Worm (Caenorhabditis elegans) whole organism, L1 larva: ENCODE data around the gene dars-2.
A peak's percentile ranks its signal among the peaks of the same experiment; 100 is the strongest.

ENCODE experiments used
- C16A3.4 ChIP-seq: fragments of 150-350 bp; optimal IDR thresholded peaks from 2 replicates; lab custom pipeline; 2014; ENCODE audit warnings: missing biosample characterization, missing genetic modification characterization
- C34B4.2 ChIP-seq: sonication (generic microtip); optimal IDR thresholded peaks from 2 replicates; lab custom pipeline; 2017; ENCODE audit warnings: mild to moderate bottlenecking, missing genetic modification characterization, missing compliant biosample characterization
- Y116A8C.19 ChIP-seq: sonication (generic microtip); optimal IDR thresholded peaks from 2 replicates; lab custom pipeline; 2016; ENCODE audit warnings: missing compliant biosample characterization, missing genetic modification characterization, borderline replicate concordance
- aha-1 ChIP-seq: fragments of 150-350 bp; optimal IDR thresholded peaks from 2 replicates; lab custom pipeline; 2014; ENCODE audit warnings: missing biosample characterization, missing genetic modification characterization
- alr-1 ChIP-seq: fragments of 200-800 bp; sonication (Bioruptor generic); optimal IDR thresholded peaks from 2 replicates; lab custom pipeline; 2018; ENCODE audit warnings: borderline replicate concordance, mild to moderate bottlenecking, missing genetic modification characterization, missing compliant biosample characterization
- aly-2 ChIP-seq: fragments of 150-350 bp; optimal IDR thresholded peaks from 2 replicates; lab custom pipeline; 2014; ENCODE audit warnings: missing biosample characterization, missing genetic modification characterization
- ama-1 ChIP-seq: fragments of 150-350 bp; optimal IDR thresholded peaks from 2 replicates; lab custom pipeline; 2014
- ceh-8 ChIP-seq: fragments of 200-800 bp; sonication (Bioruptor generic); optimal IDR thresholded peaks from 2 replicates; lab custom pipeline; 2018; ENCODE audit warnings: mild to moderate bottlenecking, missing genetic modification characterization, moderate library complexity, missing compliant biosample characterization
- ceh-82 ChIP-seq, 3 experiments: fragments of 150-350 bp in 1 of 3; sonication (generic microtip) in 2 of 3; optimal IDR thresholded peaks; 2 replicates each; lab custom pipeline; 2014 to 2017; ENCODE audit warnings: missing biosample characterization in 3 of 3, missing genetic modification characterization in 3 of 3
- ceh-88 ChIP-seq: fragments of 200-800 bp; sonication (Bioruptor generic); IDR thresholded peaks from 2 replicates; pipeline ENCODE4 v1.3.6; 2022; ENCODE audit warnings: missing genetic modification characterization, missing compliant biosample characterization
- dpl-1 ChIP-seq, 3 experiments: fragments of 150-350 bp in 2 of 3; sonication (generic microtip) in 1 of 3; optimal IDR thresholded peaks; 2 replicates each; lab custom pipeline; 2014 to 2017; ENCODE audit warnings: missing biosample characterization in 3 of 3, missing genetic modification characterization in 3 of 3, missing genetic modification reagents in 3 of 3
- dsc-1 ChIP-seq: sonication (generic microtip); optimal IDR thresholded peaks from 2 replicates; lab custom pipeline; 2016; ENCODE audit warnings: mild to moderate bottlenecking, missing genetic modification characterization, missing compliant biosample characterization
- efl-1 ChIP-seq, 4 experiments: fragments of 150-350 bp; optimal IDR thresholded peaks in 3 of 4; peaks in 1 of 4; 1 replicate in 1 of 4; 2 replicates in 3 of 4; lab custom pipeline; 2014; ENCODE audit warnings: missing biosample characterization in 2 of 4, missing genetic modification characterization in 2 of 4, missing genetic modification reagents in 2 of 4
- elt-2 ChIP-seq: sonication (generic microtip); optimal IDR thresholded peaks from 2 replicates; lab custom pipeline; 2016; ENCODE audit warnings: missing genetic modification characterization, mild to moderate bottlenecking, inconsistent platforms, missing compliant biosample characterization, missing genetic modification reagents
- fkh-10 ChIP-seq: sonication (generic microtip); optimal IDR thresholded peaks from 2 replicates; lab custom pipeline; 2017; ENCODE audit warnings: missing biosample characterization, missing genetic modification reagents, missing genetic modification characterization
- hlh-17 ChIP-seq: fragments of 200-800 bp; sonication (Bioruptor generic); optimal IDR thresholded peaks from 2 replicates; lab custom pipeline; 2018; ENCODE audit warnings: missing genetic modification characterization, mild to moderate bottlenecking, missing compliant biosample characterization, moderate library complexity, borderline replicate concordance
- hlh-4 ChIP-seq: sonication (generic microtip); optimal IDR thresholded peaks from 2 replicates; lab custom pipeline; 2016; ENCODE audit warnings: mild to moderate bottlenecking, missing genetic modification characterization, missing compliant biosample characterization
- irx-1 ChIP-seq: sonication (generic microtip); optimal IDR thresholded peaks from 2 replicates; lab custom pipeline; 2016; ENCODE audit warnings: missing genetic modification characterization, missing compliant biosample characterization
- jun-1 ChIP-seq: fragments of 150-350 bp; optimal IDR thresholded peaks from 2 replicates; lab custom pipeline; 2014; ENCODE audit warnings: missing biosample characterization, missing genetic modification reagents, missing genetic modification characterization
- lin-14 ChIP-seq: fragments of 200-800 bp; sonication (Bioruptor generic); optimal IDR thresholded peaks from 2 replicates; lab custom pipeline; 2018; ENCODE audit warnings: mild to moderate bottlenecking, missing genetic modification characterization, moderate library complexity, missing compliant biosample characterization
- lin-15B ChIP-seq: fragments of 150-350 bp; sonication (generic microtip); optimal IDR thresholded peaks from 3 replicates; lab custom pipeline; 2014; ENCODE audit warnings: missing biosample characterization, missing genetic modification characterization
- lin-39 ChIP-seq: fragments of 150-350 bp; optimal IDR thresholded peaks from 2 replicates; lab custom pipeline; 2014; ENCODE audit warnings: missing biosample characterization, missing genetic modification reagents, missing genetic modification characterization
- lsy-2 ChIP-seq, 2 experiments: fragments of 150-350 bp; optimal IDR thresholded peaks; 2 replicates each; lab custom pipeline; 2014; ENCODE audit warnings: missing biosample characterization in 2 of 2, missing genetic modification characterization in 2 of 2
- mep-1 ChIP-seq: fragments of 150-350 bp; optimal IDR thresholded peaks from 2 replicates; lab custom pipeline; 2014; ENCODE audit warnings: missing biosample characterization, missing genetic modification characterization
- nhr-11 ChIP-seq: fragments of 150-350 bp; optimal IDR thresholded peaks from 2 replicates; lab custom pipeline; 2014; ENCODE audit warnings: missing biosample characterization, missing genetic modification characterization
- nhr-12 ChIP-seq: sonication (generic microtip); optimal IDR thresholded peaks from 2 replicates; lab custom pipeline; 2017; ENCODE audit warnings: missing biosample characterization, missing genetic modification characterization
- nhr-19 ChIP-seq: fragments of 200-800 bp; sonication (Bioruptor generic); conservative IDR thresholded peaks from 2 replicates; pipeline ENCODE4 v1.3.6; 2022; ENCODE audit warnings: missing genetic modification characterization, missing compliant biosample characterization
- nhr-20 ChIP-seq: sonication (generic microtip); optimal IDR thresholded peaks from 2 replicates; lab custom pipeline; 2016; ENCODE audit warnings: mild to moderate bottlenecking, missing genetic modification characterization, missing compliant biosample characterization
- nhr-84 ChIP-seq: sonication (generic microtip); optimal IDR thresholded peaks from 2 replicates; lab custom pipeline; 2017; ENCODE audit warnings: missing biosample characterization, missing genetic modification characterization
- nhr-90 ChIP-seq: sonication (generic microtip); optimal IDR thresholded peaks from 2 replicates; lab custom pipeline; 2016; ENCODE audit warnings: mild to moderate bottlenecking, missing genetic modification characterization, missing compliant biosample characterization; ENCODE audit not compliant: poor library complexity
- pag-3 ChIP-seq: sonication (generic microtip); optimal IDR thresholded peaks from 2 replicates; lab custom pipeline; 2017; ENCODE audit warnings: missing genetic modification characterization, mild to moderate bottlenecking, missing compliant biosample characterization, antibody characterized with exemption, borderline replicate concordance; ENCODE audit not compliant: insufficient read depth
- pax-3 ChIP-seq: fragments of 200-800 bp; sonication (Bioruptor generic); optimal IDR thresholded peaks from 2 replicates; lab custom pipeline; 2018; ENCODE audit warnings: mild to moderate bottlenecking, missing genetic modification characterization, moderate library complexity, missing compliant biosample characterization
- snu-23 ChIP-seq: sonication (generic microtip); optimal IDR thresholded peaks from 2 replicates; lab custom pipeline; 2016; ENCODE audit warnings: missing genetic modification characterization, missing compliant biosample characterization
- sptf-1 ChIP-seq: fragments of 150-350 bp; optimal IDR thresholded peaks from 2 replicates; lab custom pipeline; 2014; ENCODE audit warnings: missing biosample characterization, missing genetic modification characterization
- sup-37 ChIP-seq: fragments of 200-800 bp; sonication (Bioruptor generic); optimal IDR thresholded peaks from 2 replicates; lab custom pipeline; 2018; ENCODE audit warnings: mild to moderate bottlenecking, missing genetic modification characterization, missing compliant biosample characterization
- swsn-7 ChIP-seq: sonication (generic microtip); optimal IDR thresholded peaks from 2 replicates; lab custom pipeline; 2016; ENCODE audit warnings: missing genetic modification characterization, missing compliant biosample characterization
- tbx-2 ChIP-seq: sonication (generic microtip); optimal IDR thresholded peaks from 2 replicates; lab custom pipeline; 2016; ENCODE audit warnings: missing genetic modification characterization, missing compliant biosample characterization
- unc-130 ChIP-seq: fragments of 150-350 bp; optimal IDR thresholded peaks from 2 replicates; lab custom pipeline; 2017; ENCODE audit warnings: missing biosample characterization, missing genetic modification characterization, inconsistent platforms
- unc-86 ChIP-seq: sonication (generic microtip); optimal IDR thresholded peaks from 2 replicates; lab custom pipeline; 2016; ENCODE audit warnings: missing genetic modification characterization, missing compliant biosample characterization
- ztf-4 ChIP-seq: fragments of 150-350 bp; optimal IDR thresholded peaks from 2 replicates; lab custom pipeline; 2014; ENCODE audit warnings: missing biosample characterization, missing genetic modification characterization

Gene dars-2

DNA sequence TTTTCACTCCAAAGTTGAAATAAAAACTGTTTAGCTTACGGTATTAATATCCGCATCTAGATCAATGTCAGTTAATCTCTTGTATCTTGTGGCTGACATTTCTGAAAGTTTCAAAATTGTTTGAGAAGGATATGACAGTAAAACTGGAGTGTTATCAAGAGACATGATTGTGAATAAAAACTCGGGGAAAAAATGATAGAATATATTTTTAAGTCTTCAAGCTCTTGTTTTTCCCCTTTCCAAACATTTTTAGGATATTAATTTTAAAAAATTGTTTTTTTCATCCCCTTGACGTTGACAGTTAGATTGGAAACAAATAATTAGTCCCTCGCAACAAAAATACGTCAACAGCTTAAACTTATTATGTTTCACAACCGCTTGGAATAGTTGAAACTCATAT lies 26.3 kb downstream of the dars-2 start, which contains the start of gene R07B7.6:
Gene R07B7.6, minus strand, starts transcription at position 101 of the 400 bp plus-strand sequence.
- no peak for TF ChIP-seq ceh-88 (GFP tag; lab: Robert Waterston, UW)
- no peak for TF ChIP-seq ceh-8 (GFP tag; lab: Kevin White, UChicago)
- no peak for TF ChIP-seq dpl-1 (GFP tag; optimal IDR thresholded peaks at IDR 0.05; lab: Kevin White, UChicago)
- TF ChIP-seq unc-86 (tag; lab: Kevin White, UChicago), result no peak
- no peak for TF ChIP-seq tbx-2 (tag; lab: Kevin White, UChicago)
- no peak for TF ChIP-seq dsc-1 (tag; lab: Kevin White, UChicago)
- TF ChIP-seq unc-130, result no peak
- TF ChIP-seq lsy-2 (tag; optimal IDR thresholded peaks at IDR 0.05; lab: Kevin White, UChicago), result no peak
- TF ChIP-seq snu-23, result no peak
- no peak for TF ChIP-seq hlh-4 (tag; lab: Kevin White, UChicago)
- no peak for TF ChIP-seq sup-37
- TF ChIP-seq ztf-4 (tag; lab: Kevin White, UChicago), result no peak
- TF ChIP-seq nhr-20 (tag; lab: Kevin White, UChicago), result no peak
- no peak for TF ChIP-seq Y116A8C.19 (tag; lab: Kevin White, UChicago)
- TF ChIP-seq, all 84 proteins: peak for 0

DNA sequence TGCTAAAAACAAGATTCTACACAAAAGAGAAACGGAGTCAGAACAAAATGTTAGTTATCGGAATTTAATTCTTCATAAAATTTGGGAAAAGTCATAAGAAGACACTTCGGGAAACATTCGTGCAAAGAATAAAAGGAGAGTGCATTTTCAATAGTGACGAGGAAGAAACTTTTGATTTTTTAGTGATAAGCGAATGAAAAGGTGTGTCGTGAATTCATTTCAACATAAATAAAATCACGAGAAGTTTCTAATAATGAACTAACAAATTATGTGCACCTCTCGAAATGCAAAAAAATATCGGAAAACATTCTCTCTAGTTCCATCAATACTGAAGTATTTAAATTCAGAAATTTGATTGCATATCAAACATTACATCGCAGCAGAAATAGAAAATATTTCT lies 27.4 kb downstream of the dars-2 start:
- TF ChIP-seq aly-2 (tag; lab: Kevin White, UChicago) (no peak), irx-1 (no peak), jun-1 (no peak), alr-1 (no peak), hlh-17 (no peak), efl-1 (optimal IDR thresholded peaks at IDR 0.05; lab: Kevin White, UChicago) (no peak), efl-1 (GFP tag; optimal IDR thresholded peaks at IDR 0.05 in 1 of 2; lab: Kevin White, UChicago) (peak in 1 of 2 experiments; percentile 45), lsy-2 (tag; optimal IDR thresholded peaks at IDR 0.05; lab: Kevin White, UChicago) (no peak), elt-2 (tag; lab: Kevin White, UChicago) (peak; percentile 29), nhr-12 (tag; lab: Kevin White, UChicago) (no peak), pag-3 (tag; lab: Kevin White, UChicago) (no peak), C16A3.4 (tag; lab: Kevin White, UChicago) (no peak), nhr-90 (no peak)

DNA sequence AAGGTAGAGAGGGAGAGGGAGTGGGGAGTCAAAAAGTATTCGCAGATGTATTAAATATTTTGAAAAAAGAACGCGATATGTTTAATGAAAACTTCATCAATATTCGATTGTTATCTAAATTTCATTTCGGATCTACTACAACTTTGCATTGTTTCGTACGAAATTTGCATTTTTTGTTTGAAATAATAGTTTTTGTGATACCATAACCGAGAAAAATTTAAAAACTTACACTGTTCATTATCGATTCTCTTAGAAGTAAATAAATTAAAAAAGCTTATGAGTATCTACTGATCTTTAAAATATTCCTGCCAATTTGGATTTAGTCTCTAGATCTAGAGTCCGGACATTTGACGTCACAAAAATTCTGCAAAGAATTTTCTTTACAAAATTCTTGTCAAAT lies 31.7 kb downstream of the dars-2 start, which contains the start of gene R07B7.9:
Gene R07B7.9, minus strand, starts transcription at position 101 of the 400 bp plus-strand sequence.
- no peak for TF ChIP-seq elt-2 (tag; lab: Kevin White, UChicago)
- TF ChIP-seq pag-3 (tag; lab: Kevin White, UChicago), result no peak
- TF ChIP-seq efl-1 (optimal IDR thresholded peaks at IDR 0.05; lab: Kevin White, UChicago), result no peak
- TF ChIP-seq efl-1 (GFP tag; optimal IDR thresholded peaks at IDR 0.05 in 1 of 2; lab: Kevin White, UChicago), result no peak
- TF ChIP-seq aly-2 (tag; lab: Kevin White, UChicago), result no peak
- no peak for TF ChIP-seq sptf-1 (tag; lab: Kevin White, UChicago)
- no peak for TF ChIP-seq nhr-11 (tag; lab: Kevin White, UChicago)
- no peak for TF ChIP-seq nhr-19
- no peak for TF ChIP-seq lin-39 (tag; lab: Kevin White, UChicago)
- no peak for TF ChIP-seq hlh-4 (tag; lab: Kevin White, UChicago)
- no peak for TF ChIP-seq lsy-2 (tag; optimal IDR thresholded peaks at IDR 0.05; lab: Kevin White, UChicago)
- TF ChIP-seq hlh-17, result no peak
- TF ChIP-seq nhr-84 (tag; lab: Kevin White, UChicago), result no peak
- TF ChIP-seq mep-1 (tag; lab: Kevin White, UChicago), result no peak
- TF ChIP-seq C34B4.2 (tag; lab: Kevin White, UChicago), result no peak
- no peak for TF ChIP-seq unc-86 (tag; lab: Kevin White, UChicago)
- no peak for TF ChIP-seq tbx-2 (tag; lab: Kevin White, UChicago)
- TF ChIP-seq lin-15B (tag; lab: Kevin White, UChicago), result no peak
- TF ChIP-seq fkh-10 (GFP tag; lab: Kevin White, UChicago), result no peak
- no peak for TF ChIP-seq swsn-7

DNA sequence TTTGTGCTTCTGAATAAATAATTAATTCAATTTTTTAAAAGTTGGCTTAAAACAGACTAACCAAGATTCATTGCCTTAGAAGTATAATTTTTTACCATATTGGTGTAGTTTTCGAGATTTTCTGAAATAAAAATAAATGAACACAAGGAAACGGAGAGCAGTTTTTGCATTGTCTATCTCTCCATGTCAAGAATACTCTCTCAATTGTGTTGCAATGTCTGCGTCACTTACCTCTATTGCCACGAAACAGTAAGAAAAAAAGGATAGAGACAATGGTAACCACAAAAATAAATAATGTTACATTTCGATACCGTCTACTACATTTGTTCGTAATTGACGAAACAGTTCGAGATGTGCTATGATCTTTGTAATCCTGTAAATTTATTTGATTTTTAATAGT lies 34.4 kb downstream of the dars-2 start, which contains the start of gene R07B7.10:
Gene R07B7.10, plus strand, starts transcription at position 285 of the 400 bp plus-strand sequence.
- TF ChIP-seq pax-3 (no peak), ama-1 (lab: Kevin White, UChicago) (no peak), efl-1 (optimal IDR thresholded peaks at IDR 0.05; lab: Kevin White, UChicago) (peak; percentile 22 to 52), efl-1 (GFP tag; optimal IDR thresholded peaks at IDR 0.05 in 1 of 2; lab: Kevin White, UChicago) (peak in 1 of 2 experiments; percentile 50), ceh-82 (tag; optimal IDR thresholded peaks at IDR 0.05; lab: Kevin White, UChicago) (no peak), C16A3.4 (tag; lab: Kevin White, UChicago) (no peak), snu-23 (no peak), elt-2 (tag; lab: Kevin White, UChicago) (no peak), aha-1 (tag; lab: Kevin White, UChicago) (no peak), lin-15B (tag; lab: Kevin White, UChicago) (no peak), lin-14 (GFP tag; lab: Kevin White, UChicago) (peak; percentile 7), nhr-84 (tag; lab: Kevin White, UChicago) (no peak), Y116A8C.19 (tag; lab: Kevin White, UChicago) (no peak)
